Worm (Caenorhabditis elegans) whole organism, L4 larva: ENCODE results near the gene F58B4.3.

Experiments used
- F10B5.3 ChIP-seq: sonication (generic microtip); optimal IDR thresholded peaks from 2 replicates; lab custom pipeline; 2016; ENCODE audit warnings: mild to moderate bottlenecking, missing genetic modification characterization, missing compliant biosample characterization
- R02D3.7 ChIP-seq: fragments of 150-350 bp; sonication (generic microtip); optimal IDR thresholded peaks from 3 replicates; lab custom pipeline; 2014; ENCODE audit warnings: missing biosample characterization, missing genetic modification characterization
- nhr-237 ChIP-seq: sonication (generic microtip); optimal IDR thresholded peaks from 2 replicates; lab custom pipeline; 2017; ENCODE audit warnings: missing biosample characterization, missing genetic modification characterization
- tag-97 ChIP-seq: fragments of 200-800 bp; sonication (Bioruptor generic); IDR thresholded peaks from 2 replicates; pipeline ENCODE4 v1.3.6; 2022; ENCODE audit warnings: missing genetic modification characterization, missing compliant biosample characterization
- zag-1 ChIP-seq: fragments of 150-350 bp; optimal IDR thresholded peaks from 2 replicates; lab custom pipeline; 2014; ENCODE audit warnings: missing biosample characterization, missing genetic modification characterization

- TF ChIP-seq R02D3.7 (tag; lab: Kevin White, UChicago) (no peak), tag-97 (no peak), zag-1 (tag; lab: Kevin White, UChicago) (no peak), nhr-237 (tag; lab: Kevin White, UChicago) (peak; percentile 12), F10B5.3 (tag; lab: Kevin White, UChicago) (peak; percentile 79)
These were observed 35.9 kb downstream of the F58B4.3 start, which contains the start of the genes ctf-4 and eef-1G for ce11 chrV:10965501-10965900.
